Worm (Caenorhabditis elegans) whole organism, young adult: ENCODE measurements around the gene nas-10.

Experiments used
- K11D2.4 ChIP-seq: fragments of 200-800 bp; sonication (Bioruptor generic); IDR thresholded peaks from 2 replicates; pipeline ENCODE4 v1.3.6; 2022; ENCODE audit warnings: missing genetic modification reagents, missing genetic modification characterization, missing compliant biosample characterization
- dox-1 ChIP-seq: fragments of 200-800 bp; sonication (Bioruptor generic); IDR thresholded peaks from 2 replicates; pipeline ENCODE4 v1.3.6; 2022; ENCODE audit warnings: missing genetic modification reagents, missing genetic modification characterization, missing compliant biosample characterization
- madf-10 ChIP-seq: sonication (generic microtip); optimal IDR thresholded peaks from 2 replicates; lab custom pipeline; 2016; ENCODE audit warnings: mild to moderate bottlenecking, missing genetic modification characterization, missing compliant biosample characterization
- mel-28 ChIP-seq: sonication (generic microtip); optimal IDR thresholded peaks from 2 replicates; lab custom pipeline; 2016; ENCODE audit warnings: borderline replicate concordance, mild to moderate bottlenecking, missing genetic modification characterization, missing compliant biosample characterization
- unc-130 ChIP-seq: sonication (generic microtip); optimal IDR thresholded peaks from 2 replicates; lab custom pipeline; 2016; ENCODE audit warnings: missing genetic modification reagents, missing genetic modification characterization, missing compliant biosample characterization
- ztf-18 ChIP-seq: sonication (generic microtip); optimal IDR thresholded peaks from 2 replicates; lab custom pipeline; 2016; ENCODE audit warnings: missing genotype, mild to moderate bottlenecking, missing genetic modification characterization, missing compliant biosample characterization

ce11 chrX:10991352-10992172 is 28.3 kb upstream of the nas-10 start:
- no peak for TF ChIP-seq madf-10 (tag; lab: Kevin White, UChicago)
- TF ChIP-seq dox-1 (GFP tag; lab: Robert Waterston, UW): no peak
- no peak for TF ChIP-seq mel-28 (tag; lab: Kevin White, UChicago)
- no peak for TF ChIP-seq unc-130
- TF ChIP-seq K11D2.4 (GFP tag; lab: Robert Waterston, UW): no peak
- TF ChIP-seq ztf-18: no peak
